Worm (Caenorhabditis elegans) whole organism, early embryonic: Measurements from ENCODE around the gene Y43F8B.11.

Experiments
- F13C5.2 ChIP-seq: sonication (generic microtip); optimal IDR thresholded peaks from 2 replicates; lab custom pipeline; 2017; ENCODE audit warnings: mild to moderate bottlenecking, missing genetic modification characterization, inconsistent platforms, missing compliant biosample characterization
- aly-1 ChIP-seq: sonication (generic microtip); optimal IDR thresholded peaks from 2 replicates; lab custom pipeline; 2016; ENCODE audit warnings: missing genetic modification characterization, missing compliant biosample characterization
- ama-1 ChIP-seq: fragments of 150-350 bp; optimal IDR thresholded peaks from 2 replicates; lab custom pipeline; 2014
- ceh-13 ChIP-seq: fragments of 200-800 bp; sonication (Bioruptor generic); optimal IDR thresholded peaks from 2 replicates; lab custom pipeline; 2018; ENCODE audit warnings: mild to moderate bottlenecking, missing genetic modification characterization, missing compliant biosample characterization
- hmg-4 ChIP-seq: fragments of 200-800 bp; sonication (Bioruptor generic); optimal IDR thresholded peaks from 2 replicates; lab custom pipeline; 2018; ENCODE audit warnings: mild to moderate bottlenecking, missing genetic modification characterization, missing compliant biosample characterization
- hnd-1 ChIP-seq: sonication (generic microtip); optimal IDR thresholded peaks from 2 replicates; lab custom pipeline; 2016; ENCODE audit warnings: missing genetic modification characterization, missing compliant biosample characterization
- scrt-1 ChIP-seq: fragments of 200-800 bp; sonication (Bioruptor generic); IDR thresholded peaks from 2 replicates; pipeline ENCODE4 v1.3.6; 2022; ENCODE audit warnings: missing genetic modification characterization, missing compliant biosample characterization
- sea-1 ChIP-seq: fragments of 200-800 bp; sonication (Bioruptor generic); conservative IDR thresholded peaks from 2 replicates; pipeline ENCODE4 v1.3.6; 2022; ENCODE audit warnings: missing genetic modification characterization, missing compliant biosample characterization

DNA sequence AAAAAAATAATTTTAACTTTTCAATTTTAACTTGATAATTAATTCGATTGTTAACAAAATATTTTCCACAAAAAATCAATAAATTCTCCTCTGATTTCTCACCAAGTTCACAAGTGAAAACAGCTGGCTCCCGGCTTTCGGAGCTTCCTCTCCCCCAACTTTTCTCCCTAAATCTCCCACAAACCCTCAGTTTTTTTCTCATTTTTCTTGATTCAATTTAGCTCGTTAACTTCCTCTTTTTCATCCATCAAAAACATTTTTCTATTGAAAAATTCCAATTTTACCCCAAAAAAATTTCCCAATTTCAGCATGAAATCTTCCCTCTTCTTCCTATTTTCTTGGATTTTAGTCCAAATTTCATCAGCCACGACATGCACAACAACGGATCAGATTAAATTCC lies at the start of gene Y43F8B.11:
- no peak for TF ChIP-seq sea-1
- TF ChIP-seq hnd-1, result no peak
- no peak for TF ChIP-seq aly-1 (tag; lab: Kevin White, UChicago)
- TF ChIP-seq ceh-13 (GFP tag; lab: Kevin White, UChicago), result no peak
- no peak for TF ChIP-seq ama-1 (lab: Kevin White, UChicago)
- TF ChIP-seq hmg-4 (GFP tag; lab: Kevin White, UChicago), result no peak
- no peak for TF ChIP-seq F13C5.2 (tag; lab: Kevin White, UChicago)
- TF ChIP-seq scrt-1, result no peak
